Worm (Caenorhabditis elegans): ENCODE results near the gene asm-1.

- TF ChIP-seq F13C5.2 (tag; optimal IDR thresholded peaks at IDR 0.05) (no peak), pes-1 (GFP tag; IDR thresholded peaks at IDR 0.05) (no peak), ama-1 (optimal IDR thresholded peaks at IDR 0.05) (no peak), hmg-4 (GFP tag; optimal IDR thresholded peaks at IDR 0.05) (no peak), hmbx-1 (tag; optimal IDR thresholded peaks at IDR 0.05) (no peak), ceh-36 (tag; optimal IDR thresholded peaks at IDR 0.05) (no peak), flt-1 (GFP tag; IDR thresholded peaks at IDR 0.05) (no peak), ets-7 (tag; optimal IDR thresholded peaks at IDR 0.05) (no peak)
These were observed 26.7 kb downstream of the asm-1 start for ce11 chrII:6936528-6936927.
